Fruit fly (Drosophila melanogaster) whole organism, embryonic: ENCODE results near the gene CG31948.

Experiments used
- ATbp ChIP-seq: fragments of 200-800 bp; sonication (Bioruptor generic); optimal IDR thresholded peaks from 2 replicates; lab custom pipeline; 2017; ENCODE audit warnings: missing biosample characterization, mild to moderate bottlenecking, missing genetic modification characterization, missing genetic modification reagents
- CG1024 ChIP-seq: fragments of 200-800 bp; sonication (Bioruptor generic); IDR thresholded peaks from 2 replicates; pipeline ENCODE4 v1.3.6; 2022; ENCODE audit warnings: missing biosample characterization, missing genetic modification characterization
- CG10274 ChIP-seq: fragments of 200-800 bp; sonication (Bioruptor generic); optimal IDR thresholded peaks from 3 replicates; lab custom pipeline; 2017; ENCODE audit warnings: missing biosample characterization, mild to moderate bottlenecking, missing genetic modification characterization
- CG10431 ChIP-seq: fragments of 200-800 bp; sonication (Bioruptor generic); optimal IDR thresholded peaks from 3 replicates; lab custom pipeline; 2018; ENCODE audit warnings: missing biosample characterization, mild to moderate bottlenecking, missing genetic modification characterization
- CG10565 ChIP-seq: fragments of 200-800 bp; sonication (Bioruptor generic); optimal IDR thresholded peaks from 3 replicates; lab custom pipeline; 2016; ENCODE audit warnings: missing biosample characterization, mild to moderate bottlenecking, missing genetic modification characterization
- CG10979 ChIP-seq: fragments of 200-800 bp; sonication (Bioruptor generic); optimal IDR thresholded peaks from 2 replicates; lab custom pipeline; 2018; ENCODE audit warnings: missing biosample characterization, mild to moderate bottlenecking, missing genetic modification characterization, moderate library complexity
- CG11398 ChIP-seq: fragments of 200-800 bp; sonication (Bioruptor generic); optimal IDR thresholded peaks from 2 replicates; lab custom pipeline; 2016; ENCODE audit warnings: missing biosample characterization, missing genetic modification characterization
- CG11696 ChIP-seq: fragments of 200-800 bp; sonication (Bioruptor generic); IDR thresholded peaks from 2 replicates; pipeline ENCODE4 v1.3.6; 2022; ENCODE audit warnings: missing biosample characterization, missing genetic modification characterization
- CG12219 ChIP-seq: fragments of 200-800 bp; sonication (Bioruptor generic); optimal IDR thresholded peaks from 3 replicates; lab custom pipeline; 2018; ENCODE audit warnings: missing biosample characterization, mild to moderate bottlenecking, missing genetic modification characterization
- CG14667 ChIP-seq: fragments of 200-800 bp; sonication (Bioruptor generic); IDR thresholded peaks from 2 replicates; pipeline ENCODE4 v1.3.6; 2022; ENCODE audit warnings: missing biosample characterization, missing genetic modification characterization
- CG1603 ChIP-seq: fragments of 200-800 bp; sonication (Bioruptor generic); optimal IDR thresholded peaks from 2 replicates; lab custom pipeline; 2019; ENCODE audit warnings: missing biosample characterization, mild to moderate bottlenecking, missing genetic modification characterization, moderate library complexity
- CG2678 ChIP-seq: fragments of 200-800 bp; sonication (Bioruptor generic); optimal IDR thresholded peaks from 3 replicates; lab custom pipeline; 2019; ENCODE audit warnings: missing biosample characterization, mild to moderate bottlenecking, missing genetic modification characterization, moderate library complexity
- CG30403 ChIP-seq: fragments of 200-800 bp; sonication (Bioruptor generic); optimal IDR thresholded peaks from 3 replicates; lab custom pipeline; 2016; ENCODE audit warnings: missing biosample characterization, missing genetic modification characterization
- CG32532 ChIP-seq: fragments of 200-800 bp; sonication (Bioruptor generic); IDR thresholded peaks from 2 replicates; pipeline ENCODE4 v1.3.6; 2022; ENCODE audit warnings: missing biosample characterization, missing genetic modification characterization
- CG3726 ChIP-seq: fragments of 200-800 bp; sonication (Bioruptor generic); IDR thresholded peaks from 3 replicates; pipeline ENCODE4, ENCODE4 v1.3.6; 2022; ENCODE audit warnings: missing biosample characterization, missing genetic modification characterization
- CG3995 ChIP-seq: fragments of 200-800 bp; sonication (Bioruptor generic); optimal IDR thresholded peaks from 3 replicates; lab custom pipeline; 2016; ENCODE audit warnings: missing biosample characterization, missing genetic modification characterization
- CG4282 ChIP-seq: fragments of 200-800 bp; sonication (Bioruptor generic); optimal IDR thresholded peaks from 2 replicates; lab custom pipeline; 2016; ENCODE audit warnings: missing biosample characterization, missing genetic modification characterization
- CG4854 ChIP-seq: fragments of 200-800 bp; sonication (Bioruptor generic); optimal IDR thresholded peaks from 2 replicates; lab custom pipeline; 2016; ENCODE audit warnings: missing biosample characterization, missing genetic modification characterization, inconsistent platforms
- CG6683 ChIP-seq: fragments of 200-800 bp; sonication (Bioruptor generic); optimal IDR thresholded peaks from 2 replicates; lab custom pipeline; 2017; ENCODE audit warnings: missing biosample characterization, mild to moderate bottlenecking, missing genetic modification characterization, missing genetic modification reagents
- CG6854 ChIP-seq: fragments of 200-800 bp; sonication (Bioruptor generic); optimal IDR thresholded peaks from 3 replicates; lab custom pipeline; 2017; ENCODE audit warnings: missing biosample characterization, mild to moderate bottlenecking, missing genetic modification characterization
- CG7786 ChIP-seq: fragments of 200-800 bp; sonication (Bioruptor generic); optimal IDR thresholded peaks from 2 replicates; lab custom pipeline; 2016; ENCODE audit warnings: missing biosample characterization, missing genetic modification characterization
- CG8359 ChIP-seq: fragments of 200-800 bp; sonication (Bioruptor generic); optimal IDR thresholded peaks from 2 replicates; lab custom pipeline; 2017; ENCODE audit warnings: missing biosample characterization, mild to moderate bottlenecking, missing genetic modification characterization, borderline replicate concordance
- CG9876 ChIP-seq: fragments of 200-800 bp; sonication (Bioruptor generic); optimal IDR thresholded peaks from 2 replicates; lab custom pipeline; 2016; ENCODE audit warnings: missing biosample characterization, missing genetic modification characterization
- D ChIP-seq, 2 experiments: fragments of 200-800 bp in 1 of 2; fragments of >200 bp in 1 of 2; sonication (Bioruptor generic) in 1 of 2; optimal IDR thresholded peaks; 2 replicates in 1 of 2; 3 replicates in 1 of 2; lab custom pipeline; 2017; ENCODE audit warnings: mild to moderate bottlenecking in 1 of 2, missing biosample characterization in 1 of 2, missing genetic modification characterization in 1 of 2, missing genetic modification reagents in 1 of 2
- Dll ChIP-seq: fragments of 200-800 bp; sonication (Bioruptor generic); IDR thresholded peaks from 4 replicates; pipeline ENCODE4 v1.3.6; 2022; ENCODE audit warnings: missing biosample characterization, missing genetic modification characterization; ENCODE audit not compliant: partially characterized antibody
- HLH3B ChIP-seq: fragments of 200-800 bp; sonication (Bioruptor generic); IDR thresholded peaks from 2 replicates; pipeline ENCODE4 v1.3.6; 2022; ENCODE audit warnings: missing biosample characterization, missing genetic modification characterization
- Hmr ChIP-seq: fragments of 200-800 bp; sonication (Bioruptor generic); optimal IDR thresholded peaks from 3 replicates; lab custom pipeline; 2017; ENCODE audit warnings: mild to moderate bottlenecking, missing biosample characterization, missing genetic modification reagents, missing genetic modification characterization
- Max ChIP-seq: fragments of 200-800 bp; sonication (Bioruptor generic); optimal IDR thresholded peaks from 2 replicates; lab custom pipeline; 2016; ENCODE audit warnings: missing biosample characterization, mild to moderate bottlenecking, missing genetic modification characterization
- Ssrp ChIP-seq: fragments of 200-800 bp; sonication (Bioruptor generic); optimal IDR thresholded peaks from 2 replicates; lab custom pipeline; 2018; ENCODE audit warnings: missing biosample characterization, mild to moderate bottlenecking, missing genetic modification characterization, moderate library complexity
- Stat92E ChIP-seq, 3 experiments: fragments of >200 bp in 2 of 3; fragments of 200-800 bp in 1 of 3; sonication (Bioruptor generic) in 1 of 3; optimal IDR thresholded peaks; 2 replicates each; lab custom pipeline; 2017 to 2019; ENCODE audit warnings: missing biosample characterization in 3 of 3, missing genetic modification characterization in 3 of 3, mild to moderate bottlenecking in 1 of 3, moderate library complexity in 1 of 3
- br ChIP-seq: fragments of >200 bp; optimal IDR thresholded peaks from 2 replicates; lab custom pipeline; 2017
- caup ChIP-seq: fragments of 200-800 bp; sonication (Bioruptor generic); optimal IDR thresholded peaks from 3 replicates; lab custom pipeline; 2017; ENCODE audit warnings: missing biosample characterization, mild to moderate bottlenecking, missing genetic modification characterization, moderate library complexity; ENCODE audit not compliant: severe bottlenecking
- chn ChIP-seq: fragments of 200-800 bp; sonication (Bioruptor generic); optimal IDR thresholded peaks from 2 replicates; lab custom pipeline; 2016; ENCODE audit warnings: missing biosample characterization, missing genetic modification characterization
- dan ChIP-seq: fragments of 200-800 bp; sonication (Bioruptor generic); IDR thresholded peaks from 2 replicates; pipeline ENCODE4 v1.3.6; 2022; ENCODE audit warnings: missing biosample characterization, missing genetic modification characterization
- dysf ChIP-seq: fragments of 200-800 bp; sonication (Bioruptor generic); IDR thresholded peaks from 3 replicates; pipeline ENCODE4 v1.3.6; 2022; ENCODE audit warnings: missing biosample characterization, missing genetic modification characterization
- gcm2 ChIP-seq: fragments of 200-800 bp; sonication (Bioruptor generic); optimal IDR thresholded peaks from 2 replicates; lab custom pipeline; 2016; ENCODE audit warnings: missing biosample characterization, missing genetic modification characterization
- gsb-n ChIP-seq: fragments of 200-800 bp; sonication (Bioruptor generic); optimal IDR thresholded peaks from 3 replicates; lab custom pipeline; 2018; ENCODE audit warnings: missing biosample characterization, mild to moderate bottlenecking, missing genetic modification characterization
- insv ChIP-seq, 2 experiments: fragments of 200-800 bp; sonication (Bioruptor generic); optimal IDR thresholded peaks; 3 replicates each; lab custom pipeline; 2016 to 2018; ENCODE audit warnings: missing biosample characterization in 2 of 2, missing genetic modification characterization in 2 of 2
- jigr1 ChIP-seq: fragments of 200-800 bp; sonication (Bioruptor generic); IDR thresholded peaks from 3 replicates; pipeline ENCODE4 v1.3.6; 2022; ENCODE audit warnings: missing biosample characterization, missing genetic modification characterization
- lilli ChIP-seq: fragments of 200-800 bp; sonication (Bioruptor generic); optimal IDR thresholded peaks from 3 replicates; lab custom pipeline; 2016; ENCODE audit warnings: missing biosample characterization, missing genetic modification characterization
- luna ChIP-seq: fragments of 200-800 bp; sonication (Bioruptor generic); optimal IDR thresholded peaks from 2 replicates; lab custom pipeline; 2016; ENCODE audit warnings: missing biosample characterization, missing genetic modification characterization
- nau ChIP-seq: fragments of 200-800 bp; sonication (Bioruptor generic); optimal IDR thresholded peaks from 3 replicates; lab custom pipeline; 2017; ENCODE audit warnings: missing biosample characterization, mild to moderate bottlenecking, missing genetic modification characterization, missing genetic modification reagents
- nerfin-1 ChIP-seq: fragments of 200-800 bp; sonication (Bioruptor generic); optimal IDR thresholded peaks from 3 replicates; lab custom pipeline; 2019; ENCODE audit warnings: missing biosample characterization, mild to moderate bottlenecking, missing genetic modification characterization, moderate library complexity
- oc ChIP-seq: fragments of 200-800 bp; sonication (Bioruptor generic); optimal IDR thresholded peaks from 2 replicates; lab custom pipeline; 2018; ENCODE audit warnings: missing biosample characterization, mild to moderate bottlenecking, missing genetic modification characterization, moderate library complexity
- prd ChIP-seq, 3 experiments: fragments of >200 bp in 2 of 3; fragments of 200-800 bp in 1 of 3; sonication (Bioruptor generic) in 1 of 3; optimal IDR thresholded peaks in 2 of 3; IDR thresholded peaks in 1 of 3; 2 replicates in 2 of 3; 3 replicates in 1 of 3; pipeline versions ENCODE4 v1.3.6 to Lab custom; 2017 to 2022; ENCODE audit warnings: missing biosample characterization in 1 of 3, missing genetic modification characterization in 1 of 3
- pum ChIP-seq: fragments of 200-800 bp; sonication (Bioruptor generic); optimal IDR thresholded peaks from 2 replicates; lab custom pipeline; 2016; ENCODE audit warnings: missing biosample characterization, missing genetic modification characterization
- sna ChIP-seq: fragments of 200-800 bp; sonication (Bioruptor generic); IDR thresholded peaks from 2 replicates; pipeline ENCODE4 v1.3.6; 2022; ENCODE audit warnings: missing biosample characterization, missing genetic modification characterization; ENCODE audit not compliant: partially characterized antibody
- stwl ChIP-seq: fragments of 200-800 bp; sonication (Bioruptor generic); optimal IDR thresholded peaks from 3 replicates; lab custom pipeline; 2018; ENCODE audit warnings: missing biosample characterization, mild to moderate bottlenecking, missing genetic modification characterization, moderate library complexity
- tgo ChIP-seq: fragments of 200-800 bp; sonication (Bioruptor generic); IDR thresholded peaks from 3 replicates; pipeline ENCODE4 v1.3.6; 2022; ENCODE audit warnings: missing biosample characterization, missing genetic modification characterization
- tin ChIP-seq: fragments of 200-800 bp; sonication (Bioruptor generic); optimal IDR thresholded peaks from 3 replicates; lab custom pipeline; 2016; ENCODE audit warnings: missing biosample characterization, missing genetic modification characterization

CG31948 gene

dm6 chr2L:2402194-2402593 lies 14.3 kb downstream of the CG31948 start (continued):
- TF ChIP-seq CG7786 (GFP tag; lab: Kevin White, UChicago) (no peak), CG9876 (GFP tag; lab: Kevin White, UChicago) (no peak), CG3726 (no peak), ATbp (GFP tag; lab: Kevin White, UChicago) (no peak), CG1024 (no peak), tin (GFP tag; lab: Kevin White, UChicago) (no peak), Dll (no peak), lilli (GFP tag; lab: Kevin White, UChicago) (no peak), sna (GFP tag; lab: Robert Waterston, UW) (no peak), CG10979 (tag; lab: Kevin White, UChicago) (no peak), pum (GFP tag; lab: Kevin White, UChicago) (no peak), CG11696 (GFP tag; lab: Robert Waterston, UW) (no peak), CG14667 (GFP tag; lab: Robert Waterston, UW) (0 out of 2 replicates have a peak, but pooled peaks have one; percentile 20), CG2678 (no peak), oc (no peak), CG6854 (GFP tag; lab: Kevin White, UChicago) (no peak), CG8359 (GFP tag; lab: Kevin White, UChicago) (no peak), CG4854 (GFP tag; lab: Kevin White, UChicago) (no peak), CG10274 (no peak), CG1603 (tag; lab: Kevin White, UChicago) (no peak), jigr1 (GFP tag; lab: Robert Waterston, UW) (no peak), CG10565 (GFP tag; lab: Kevin White, UChicago) (no peak), chn (no peak), br (lab: Kevin White, UChicago) (no peak), CG6683 (GFP tag; lab: Kevin White, UChicago) (no peak), nau (GFP tag; lab: Kevin White, UChicago) (no peak), CG30403 (GFP tag; lab: Kevin White, UChicago) (no peak), CG12219 (GFP tag; lab: Kevin White, UChicago) (no peak), D (optimal IDR thresholded peaks at IDR 0.05; lab: Kevin White, UChicago) (no peak), D (GFP tag; optimal IDR thresholded peaks at IDR 0.05; lab: Kevin White, UChicago) (no peak), tgo (no peak), CG4282 (GFP tag; lab: Kevin White, UChicago) (no peak), CG3995 (no peak), caup (GFP tag; lab: Kevin White, UChicago) (no peak), dysf (GFP tag; lab: Robert Waterston, UW) (peak; percentile 22; the same call in 1 of the 3 replicates), Hmr (GFP tag; lab: Kevin White, UChicago) (peak; percentile 8), nerfin-1 (tag; lab: Kevin White, UChicago) (no peak), HLH3B (GFP tag; lab: Robert Waterston, UW) (0 out of 2 replicates have a peak, but pooled peaks have one; percentile 25), Max (GFP tag; lab: Kevin White, UChicago) (no peak), Ssrp (tag; lab: Kevin White, UChicago) (peak; percentile 14), insv (GFP tag; optimal IDR thresholded peaks at IDR 0.05; lab: Kevin White, UChicago) (no peak), stwl (tag; lab: Kevin White, UChicago) (no peak), luna (GFP tag; lab: Kevin White, UChicago) (no peak), CG11398 (GFP tag; lab: Kevin White, UChicago) (no peak), gsb-n (no peak), Stat92E (GFP tag; optimal IDR thresholded peaks at IDR 0.05; lab: Kevin White, UChicago) (no peak), CG10431 (GFP tag; lab: Kevin White, UChicago) (no peak), gcm2 (GFP tag; lab: Kevin White, UChicago) (no peak), prd (optimal IDR thresholded peaks at IDR 0.05; lab: Kevin White, UChicago) (no peak), prd (GFP tag; IDR thresholded peaks at IDR 0.05; lab: Robert Waterston, UW) (no peak), CG32532 (0 out of 2 replicates have a peak, but pooled peaks have one; percentile 19), dan (GFP tag; lab: Robert Waterston, UW) (no peak)
